Worm (Caenorhabditis elegans) whole organism, late embryonic: Measurements from ENCODE around the gene F52C6.3.
"Not testable (repeated sequence)": the region's sequence is repeated elsewhere in the genome, so short reads cannot be mapped to it uniquely, and the experiment has no call there.

Experiments
- C08G9.2 ChIP-seq: sonication (generic microtip); optimal IDR thresholded peaks from 2 replicates; lab custom pipeline; 2016; ENCODE audit warnings: mild to moderate bottlenecking, missing genetic modification characterization, moderate library complexity, missing compliant biosample characterization
- ceh-31 ChIP-seq: sonication (generic microtip); optimal IDR thresholded peaks from 2 replicates; lab custom pipeline; 2016; ENCODE audit warnings: missing genetic modification characterization, missing compliant biosample characterization
- ceh-48 ChIP-seq: sonication (generic microtip); optimal IDR thresholded peaks from 2 replicates; lab custom pipeline; 2016; ENCODE audit warnings: missing genetic modification characterization, inconsistent platforms, missing compliant biosample characterization
- ceh-9 ChIP-seq: sonication (generic microtip); optimal IDR thresholded peaks from 2 replicates; lab custom pipeline; 2016; ENCODE audit warnings: mild to moderate bottlenecking, missing genetic modification characterization, inconsistent platforms, missing compliant biosample characterization
- dve-1 ChIP-seq: sonication (generic microtip); optimal IDR thresholded peaks from 2 replicates; lab custom pipeline; 2017; ENCODE audit warnings: antibody characterized with exemption, mild to moderate bottlenecking, missing genetic modification characterization, missing compliant biosample characterization
- elt-2 ChIP-seq: sonication (generic microtip); optimal IDR thresholded peaks from 2 replicates; lab custom pipeline; 2016; ENCODE audit warnings: missing genetic modification reagents, missing genetic modification characterization, missing compliant biosample characterization
- fkh-10 ChIP-seq: fragments of 150-350 bp; optimal IDR thresholded peaks from 2 replicates; lab custom pipeline; 2014; ENCODE audit warnings: missing biosample characterization, missing genetic modification reagents, missing genetic modification characterization
- lim-6 ChIP-seq: sonication (generic microtip); optimal IDR thresholded peaks from 2 replicates; lab custom pipeline; 2016; ENCODE audit warnings: missing genetic modification characterization, missing compliant biosample characterization
- pax-1 ChIP-seq: fragments of 150-350 bp; optimal IDR thresholded peaks from 2 replicates; lab custom pipeline; 2014; ENCODE audit warnings: missing biosample characterization, missing genetic modification characterization
- tbx-7 ChIP-seq: sonication (generic microtip); optimal IDR thresholded peaks from 2 replicates; lab custom pipeline; 2016; ENCODE audit warnings: missing genotype, missing genetic modification characterization, missing compliant biosample characterization
- unc-55 ChIP-seq: sonication (generic microtip); optimal IDR thresholded peaks from 2 replicates; lab custom pipeline; 2017; ENCODE audit warnings: missing biosample characterization, missing genetic modification reagents, missing genetic modification characterization
- unc-86 ChIP-seq: sonication (generic microtip); optimal IDR thresholded peaks from 2 replicates; lab custom pipeline; 2016; ENCODE audit warnings: missing genetic modification characterization, missing compliant biosample characterization
- zip-5 ChIP-seq: sonication (generic microtip); optimal IDR thresholded peaks from 2 replicates; lab custom pipeline; 2016; ENCODE audit warnings: missing genetic modification characterization, missing compliant biosample characterization

F52C6.3 gene

ce11 chrII:1946427-1946826 lies 21.9 kb downstream of the F52C6.3 start, which contains the start of gene math-48:
Gene math-48 (minus strand): TSS chrII:1946527.
- no peak for TF ChIP-seq ceh-9 (tag; lab: Kevin White, UChicago)
- no peak for TF ChIP-seq ceh-48 (tag; lab: Kevin White, UChicago)
- TF ChIP-seq ceh-31, result no peak
- TF ChIP-seq lim-6 (tag; lab: Kevin White, UChicago), result no peak
- TF ChIP-seq unc-55 (GFP tag; lab: Kevin White, UChicago), result no peak

ce11 chrII:1948393-1948792 lies 23.8 kb downstream of the F52C6.3 start, which contains the start of gene ZK250.2:
Gene ZK250.2 (plus strand): TSS chrII:1948693.
- not testable (repeated sequence) for TF ChIP-seq dve-1; unc-86 (tag; lab: Kevin White, UChicago); fkh-10 (GFP tag; lab: Kevin White, UChicago)

- TF ChIP-seq elt-2 (peak; percentile 99), pax-1 (tag; lab: Kevin White, UChicago) (no peak)
Measured at ce11 chrII:1949119-1949518, 24.6 kb downstream of the F52C6.3 start.

ce11 chrII:1955568-1955967 lies 31.0 kb downstream of the F52C6.3 start, which contains the start of gene math-49:
Gene math-49 (minus strand): TSS chrII:1955668.
- TF ChIP-seq C08G9.2, tbx-7, zip-5 (tag; lab: Kevin White, UChicago): not testable (repeated sequence)
